Fruit fly (Drosophila melanogaster) whole organism, embryonic: ENCODE data around the gene CG43901.

ENCODE experiments used
- Adf1 ChIP-seq: fragments of 200-800 bp; sonication (Bioruptor generic); IDR thresholded peaks from 2 replicates; pipeline ENCODE4 v1.3.6; 2022; ENCODE audit warnings: missing biosample characterization, missing genetic modification characterization
- Atf3 ChIP-seq: fragments of 200-800 bp; sonication (Bioruptor generic); optimal IDR thresholded peaks from 3 replicates; lab custom pipeline; 2016; ENCODE audit warnings: missing biosample characterization, missing genetic modification characterization
- Atf6 ChIP-seq: fragments of 200-800 bp; sonication (Bioruptor generic); IDR thresholded peaks from 2 replicates; pipeline ENCODE4 v1.3.6; 2022; ENCODE audit warnings: missing biosample characterization, missing genetic modification characterization
- Bdp1 ChIP-seq: fragments of 200-800 bp; sonication (Bioruptor generic); optimal IDR thresholded peaks from 3 replicates; lab custom pipeline; 2016; ENCODE audit warnings: missing biosample characterization, missing genetic modification characterization
- CG10462 ChIP-seq: fragments of 200-800 bp; sonication (Bioruptor generic); optimal IDR thresholded peaks from 2 replicates; lab custom pipeline; 2016; ENCODE audit warnings: missing biosample characterization, missing genetic modification characterization
- CG10979 ChIP-seq: fragments of 200-800 bp; sonication (Bioruptor generic); optimal IDR thresholded peaks from 2 replicates; lab custom pipeline; 2018; ENCODE audit warnings: missing biosample characterization, mild to moderate bottlenecking, missing genetic modification characterization, moderate library complexity
- CG11504 ChIP-seq: fragments of 200-800 bp; sonication (Bioruptor generic); optimal IDR thresholded peaks from 3 replicates; lab custom pipeline; 2019; ENCODE audit warnings: missing biosample characterization, mild to moderate bottlenecking, missing genetic modification characterization, moderate library complexity
- CG11560 ChIP-seq: fragments of 200-800 bp; sonication (Bioruptor generic); IDR thresholded peaks from 3 replicates; pipeline ENCODE4 v1.3.6; 2022; ENCODE audit warnings: missing biosample characterization, missing genetic modification characterization
- CG13424 ChIP-seq: fragments of 200-800 bp; sonication (Bioruptor generic); optimal IDR thresholded peaks from 2 replicates; lab custom pipeline; 2019; ENCODE audit warnings: missing biosample characterization, mild to moderate bottlenecking, missing genetic modification characterization, moderate library complexity
- CG14441 ChIP-seq: fragments of 200-800 bp; sonication (Bioruptor generic); IDR thresholded peaks from 2 replicates; pipeline ENCODE4 v1.3.6; 2022; ENCODE audit warnings: missing biosample characterization, missing genetic modification characterization
- CG14860 ChIP-seq: fragments of 200-800 bp; sonication (Bioruptor generic); IDR thresholded peaks from 3 replicates; pipeline ENCODE4 v1.3.6; 2022; ENCODE audit warnings: missing biosample characterization, missing genetic modification characterization; ENCODE audit not compliant: partially characterized antibody
- CG15514 ChIP-seq: fragments of 200-800 bp; sonication (Bioruptor generic); optimal IDR thresholded peaks from 3 replicates; lab custom pipeline; 2017; ENCODE audit warnings: missing biosample characterization, missing genetic modification characterization, mild to moderate bottlenecking, moderate library complexity, missing genetic modification reagents
- CG15696 ChIP-seq: fragments of 200-800 bp; sonication (Bioruptor generic); optimal IDR thresholded peaks from 2 replicates; lab custom pipeline; 2019; ENCODE audit warnings: missing biosample characterization, mild to moderate bottlenecking, missing genetic modification characterization, moderate library complexity
- CG1647 ChIP-seq: fragments of 200-800 bp; sonication (Bioruptor generic); optimal IDR thresholded peaks from 3 replicates; lab custom pipeline; 2016; ENCODE audit warnings: missing biosample characterization, missing genetic modification characterization
- CG17802 ChIP-seq: fragments of 200-800 bp; sonication (Bioruptor generic); optimal IDR thresholded peaks from 2 replicates; lab custom pipeline; 2018; ENCODE audit warnings: missing biosample characterization, mild to moderate bottlenecking, missing genetic modification characterization, moderate library complexity
- CG2199 ChIP-seq: fragments of 200-800 bp; sonication (Bioruptor generic); IDR thresholded peaks from 3 replicates; pipeline ENCODE4 v1.3.6; 2022; ENCODE audit warnings: missing biosample characterization, missing genetic modification characterization
- CG30020 ChIP-seq: fragments of 200-800 bp; optimal IDR thresholded peaks from 2 replicates; lab custom pipeline; 2019; ENCODE audit warnings: missing biosample characterization, mild to moderate bottlenecking, missing genetic modification characterization, moderate library complexity
- CG42726 ChIP-seq: fragments of 200-800 bp; sonication (Bioruptor generic); IDR thresholded peaks from 2 replicates; pipeline ENCODE4 v1.3.6; 2022; ENCODE audit warnings: missing biosample characterization, missing genetic modification characterization; ENCODE audit not compliant: partially characterized antibody
- CG6854 ChIP-seq: fragments of 200-800 bp; sonication (Bioruptor generic); optimal IDR thresholded peaks from 3 replicates; lab custom pipeline; 2017; ENCODE audit warnings: missing biosample characterization, mild to moderate bottlenecking, missing genetic modification characterization
- CG8388 ChIP-seq: fragments of 200-800 bp; sonication (Bioruptor generic); optimal IDR thresholded peaks from 2 replicates; lab custom pipeline; 2019; ENCODE audit warnings: missing biosample characterization, mild to moderate bottlenecking, missing genetic modification characterization, moderate library complexity
- Dref ChIP-seq: fragments of 200-800 bp; sonication (Bioruptor generic); IDR thresholded peaks from 2 replicates; pipeline ENCODE4 v1.3.6; 2022; ENCODE audit warnings: missing biosample characterization, missing genetic modification characterization
- ERR ChIP-seq: fragments of 200-800 bp; sonication (Bioruptor generic); optimal IDR thresholded peaks from 2 replicates; lab custom pipeline; 2016; ENCODE audit warnings: missing biosample characterization, missing genetic modification characterization
- Elba2 ChIP-seq: fragments of 200-800 bp; sonication (Bioruptor generic); optimal IDR thresholded peaks from 3 replicates; lab custom pipeline; 2016; ENCODE audit warnings: missing biosample characterization, missing genetic modification characterization
- Ets65A ChIP-seq: fragments of 200-800 bp; sonication (Bioruptor generic); peaks from one replicate; lab custom pipeline; 2016; ENCODE audit warnings: missing biosample characterization, missing genetic modification characterization
- HmgZ ChIP-seq: fragments of 200-800 bp; sonication (Bioruptor generic); optimal IDR thresholded peaks from 2 replicates; lab custom pipeline; 2018; ENCODE audit warnings: missing biosample characterization, mild to moderate bottlenecking, missing genetic modification characterization
- Hr78 ChIP-seq, 2 experiments: fragments of 200-800 bp in 1 of 2; fragments of >200 bp in 1 of 2; sonication (Bioruptor generic) in 1 of 2; optimal IDR thresholded peaks; 2 replicates each; lab custom pipeline; 2017 to 2019; ENCODE audit warnings: missing biosample characterization in 2 of 2, missing genetic modification characterization in 2 of 2, mild to moderate bottlenecking in 1 of 2, moderate library complexity in 1 of 2
- Hsf ChIP-seq: fragments of 200-800 bp; sonication (Bioruptor generic); optimal IDR thresholded peaks from 3 replicates; lab custom pipeline; 2016; ENCODE audit warnings: missing biosample characterization, missing genetic modification characterization
- Myb ChIP-seq: fragments of 200-800 bp; sonication (Bioruptor generic); optimal IDR thresholded peaks from 2 replicates; lab custom pipeline; 2016; ENCODE audit warnings: missing biosample characterization, missing genetic modification characterization
- NC2β ChIP-seq: fragments of 200-800 bp; sonication (Bioruptor generic); optimal IDR thresholded peaks from 2 replicates; lab custom pipeline; 2016; ENCODE audit warnings: missing biosample characterization, missing genetic modification characterization
- Nf-YB ChIP-seq: fragments of 200-800 bp; sonication (Bioruptor generic); optimal IDR thresholded peaks from 3 replicates; lab custom pipeline; 2019; ENCODE audit warnings: missing biosample characterization, mild to moderate bottlenecking, missing genetic modification characterization, moderate library complexity
- Optix ChIP-seq: fragments of 200-800 bp; sonication (Bioruptor generic); IDR thresholded peaks from 3 replicates; pipeline ENCODE4 v1.3.6; 2022; ENCODE audit warnings: missing biosample characterization, missing genetic modification characterization
- PHDP ChIP-seq: fragments of 200-800 bp; sonication (Bioruptor generic); optimal IDR thresholded peaks from 3 replicates; lab custom pipeline; 2018; ENCODE audit warnings: missing biosample characterization, mild to moderate bottlenecking, missing genetic modification characterization, moderate library complexity
- Ptx1 ChIP-seq: fragments of 200-800 bp; sonication (Bioruptor generic); IDR thresholded peaks from 2 replicates; pipeline ENCODE4 v1.3.6; 2022; ENCODE audit warnings: missing biosample characterization, missing genetic modification characterization
- Sox102F ChIP-seq: fragments of 200-800 bp; sonication (Bioruptor generic); optimal IDR thresholded peaks from 2 replicates; lab custom pipeline; 2018; ENCODE audit warnings: missing biosample characterization, mild to moderate bottlenecking, missing genetic modification characterization, moderate library complexity
- Xrp1 ChIP-seq: fragments of 200-800 bp; sonication (Bioruptor generic); IDR thresholded peaks from 2 replicates; pipeline ENCODE4 v1.3.6; 2022; ENCODE audit warnings: missing biosample characterization, missing genetic modification characterization
- YL-1 ChIP-seq: fragments of 200-800 bp; sonication (Bioruptor generic); optimal IDR thresholded peaks from 3 replicates; lab custom pipeline; 2017; ENCODE audit warnings: missing biosample characterization, mild to moderate bottlenecking, missing genetic modification characterization
- al ChIP-seq: fragments of 200-800 bp; sonication (Bioruptor generic); IDR thresholded peaks from 2 replicates; pipeline ENCODE4 v1.3.6; 2022; ENCODE audit warnings: missing biosample characterization, missing genetic modification characterization
- chif ChIP-seq, 2 experiments: fragments of 200-800 bp; sonication (Bioruptor generic); optimal IDR thresholded peaks; 3 replicates each; lab custom pipeline; 2016; ENCODE audit warnings: missing biosample characterization in 2 of 2, missing genetic modification characterization in 2 of 2
- emc ChIP-seq: fragments of 200-800 bp; sonication (Bioruptor generic); optimal IDR thresholded peaks from 2 replicates; lab custom pipeline; 2016; ENCODE audit warnings: missing biosample characterization, missing genetic modification characterization
- ftz-f1 ChIP-seq: fragments of 200-800 bp; sonication (Bioruptor generic); optimal IDR thresholded peaks from 2 replicates; lab custom pipeline; 2016; ENCODE audit warnings: missing biosample characterization, missing genetic modification characterization
- fu2 ChIP-seq: fragments of 200-800 bp; sonication (Bioruptor generic); optimal IDR thresholded peaks from 2 replicates; lab custom pipeline; 2016; ENCODE audit warnings: missing biosample characterization, missing genetic modification characterization
- grn ChIP-seq: fragments of 200-800 bp; sonication (Bioruptor generic); optimal IDR thresholded peaks from 3 replicates; lab custom pipeline; 2017; ENCODE audit warnings: missing biosample characterization, missing genetic modification characterization
- h ChIP-seq: fragments of >200 bp; optimal IDR thresholded peaks from 2 replicates; lab custom pipeline; 2017
- ind ChIP-seq: fragments of 200-800 bp; sonication (Bioruptor generic); optimal IDR thresholded peaks from 3 replicates; lab custom pipeline; 2016; ENCODE audit warnings: missing biosample characterization, missing genetic modification characterization
- klu ChIP-seq: fragments of 200-800 bp; sonication (Bioruptor generic); IDR thresholded peaks from 2 replicates; pipeline ENCODE4 v1.3.6; 2022; ENCODE audit warnings: missing biosample characterization, missing genetic modification characterization
- lmd ChIP-seq: fragments of 200-800 bp; sonication (Bioruptor generic); IDR thresholded peaks from 2 replicates; pipeline ENCODE4 v1.3.6; 2022; ENCODE audit warnings: missing biosample characterization, missing genetic modification characterization
- pita ChIP-seq: fragments of 200-800 bp; sonication (Bioruptor generic); optimal IDR thresholded peaks from 2 replicates; lab custom pipeline; 2017; ENCODE audit warnings: missing biosample characterization, mild to moderate bottlenecking, missing genetic modification characterization
- repo ChIP-seq: fragments of 200-800 bp; sonication (Bioruptor generic); optimal IDR thresholded peaks from 2 replicates; lab custom pipeline; 2016; ENCODE audit warnings: missing biosample characterization, missing genetic modification characterization
- ro ChIP-seq: fragments of 200-800 bp; sonication (Bioruptor generic); IDR thresholded peaks from 2 replicates; pipeline ENCODE4 v1.3.6; 2022; ENCODE audit warnings: missing biosample characterization, missing genetic modification characterization
- run ChIP-seq: fragments of 200-800 bp; sonication (Bioruptor generic); optimal IDR thresholded peaks from 3 replicates; lab custom pipeline; 2018; ENCODE audit warnings: missing biosample characterization, mild to moderate bottlenecking, missing genetic modification characterization
- sr ChIP-seq: fragments of 200-800 bp; sonication (Bioruptor generic); IDR thresholded peaks from 3 replicates; pipeline ENCODE4 v1.3.6; 2022; ENCODE audit warnings: missing biosample characterization, missing genetic modification characterization
- tin ChIP-seq: fragments of 200-800 bp; sonication (Bioruptor generic); optimal IDR thresholded peaks from 3 replicates; lab custom pipeline; 2016; ENCODE audit warnings: missing biosample characterization, missing genetic modification characterization
- wdn ChIP-seq: fragments of 200-800 bp; sonication (Bioruptor generic); IDR thresholded peaks from 2 replicates; pipeline ENCODE4 v1.3.6; 2022; ENCODE audit warnings: missing biosample characterization, missing genetic modification characterization

The CG43901 gene

DNA sequence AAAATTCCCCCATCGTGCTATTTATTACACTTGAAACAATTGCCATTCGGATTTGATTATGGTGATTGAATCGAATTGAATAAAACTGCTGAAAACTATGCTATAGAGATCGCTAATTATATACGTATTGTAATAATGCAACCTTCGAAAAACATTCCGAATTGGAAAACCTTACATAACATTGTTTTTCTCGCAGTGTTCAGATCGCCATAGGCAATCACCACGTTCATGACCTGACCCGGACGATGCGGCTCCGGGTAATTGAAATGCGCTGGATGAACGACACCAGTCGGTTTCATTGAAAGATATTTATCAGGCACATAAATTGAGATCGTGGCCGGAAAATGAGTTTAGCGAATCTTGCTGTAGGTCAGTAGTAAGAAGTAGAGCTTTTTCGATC is 22.8 kb upstream of the CG43901 start (continued):
- TF ChIP-seq Elba2 = no peak
- no peak for TF ChIP-seq CG10462
- no peak for TF ChIP-seq lmd (GFP tag; lab: Robert Waterston, UW)
- no peak for TF ChIP-seq Adf1
- TF ChIP-seq wdn (GFP tag; lab: Robert Waterston, UW) = no peak
- no peak for TF ChIP-seq CG6854 (GFP tag; lab: Kevin White, UChicago)
- TF ChIP-seq Bdp1 (GFP tag; lab: Kevin White, UChicago) = no peak
- peak; percentile 5 for TF ChIP-seq ind (GFP tag; lab: Kevin White, UChicago)
- peak; percentile 28 for TF ChIP-seq Sox102F (GFP tag; lab: Kevin White, UChicago)
- TF ChIP-seq ERR (GFP tag; lab: Kevin White, UChicago) = no peak
- peak; percentile 16 for TF ChIP-seq CG10979 (tag; lab: Kevin White, UChicago)
- TF ChIP-seq CG13424 (tag; lab: Kevin White, UChicago) = no peak
- TF ChIP-seq CG2199 (GFP tag; lab: Robert Waterston, UW) = no peak
- TF ChIP-seq PHDP (tag; lab: Kevin White, UChicago) = peak; percentile 12
- no peak for TF ChIP-seq HmgZ
- TF ChIP-seq CG15514 (GFP tag; lab: Kevin White, UChicago) = no peak
- peak; percentile 61 for TF ChIP-seq Ets65A
- TF ChIP-seq Myb (GFP tag; lab: Kevin White, UChicago) = no peak
- peak; percentile 31 for TF ChIP-seq CG11504
- no peak for TF ChIP-seq CG14441 (GFP tag; lab: Robert Waterston, UW)
- TF ChIP-seq klu (GFP tag; lab: Robert Waterston, UW) = no peak
- TF ChIP-seq Dref (GFP tag; lab: Robert Waterston, UW) = no peak
- TF ChIP-seq CG17802 = no peak
- no peak for TF ChIP-seq al (GFP tag; lab: Robert Waterston, UW)
- no peak for TF ChIP-seq CG8388 (GFP tag; lab: Kevin White, UChicago)
- no peak for TF ChIP-seq NC2β (GFP tag; lab: Kevin White, UChicago)
- TF ChIP-seq chif (GFP tag; optimal IDR thresholded peaks at IDR 0.05; lab: Kevin White, UChicago) = peak in 1 of 2 experiments; percentile 0
- TF ChIP-seq CG30020 (tag; lab: Kevin White, UChicago) = no peak
- TF ChIP-seq Nf-YB (GFP tag; lab: Kevin White, UChicago) = no peak
- no peak for TF ChIP-seq CG15696 (tag; lab: Kevin White, UChicago)
- no peak for TF ChIP-seq sr (GFP tag; lab: Robert Waterston, UW)
- no peak for TF ChIP-seq Atf3 (GFP tag; lab: Kevin White, UChicago)
- no peak for TF ChIP-seq CG1647 (GFP tag; lab: Kevin White, UChicago)
- TF ChIP-seq Ptx1 (GFP tag; lab: Robert Waterston, UW) = no peak
- no peak for TF ChIP-seq emc (GFP tag; lab: Kevin White, UChicago)
- TF ChIP-seq repo (GFP tag; lab: Kevin White, UChicago) = no peak
- TF ChIP-seq run = no peak
- TF ChIP-seq Hr78 (GFP tag; optimal IDR thresholded peaks at IDR 0.05; lab: Kevin White, UChicago) = peak in 1 of 2 experiments; percentile 1
- TF ChIP-seq fu2 = no peak
- TF ChIP-seq pita (GFP tag; lab: Kevin White, UChicago) = no peak
- TF ChIP-seq CG42726 (GFP tag; lab: Robert Waterston, UW) = no peak
- TF ChIP-seq CG14860 (GFP tag; lab: Robert Waterston, UW) = no peak
- TF ChIP-seq Hsf (GFP tag; lab: Kevin White, UChicago) = no peak
- no peak for TF ChIP-seq Optix (GFP tag; lab: Robert Waterston, UW)
- TF ChIP-seq ftz-f1 (GFP tag; lab: Kevin White, UChicago) = no peak
- no peak for TF ChIP-seq Atf6 (GFP tag; lab: Robert Waterston, UW)
- no peak for TF ChIP-seq h (lab: Kevin White, UChicago)
- no peak for TF ChIP-seq ro (GFP tag; lab: Robert Waterston, UW)
- no peak for TF ChIP-seq YL-1 (GFP tag; lab: Kevin White, UChicago)
- no peak for TF ChIP-seq Xrp1 (GFP tag; lab: Robert Waterston, UW)
- no peak for TF ChIP-seq tin (GFP tag; lab: Kevin White, UChicago)
- TF ChIP-seq grn = no peak
- no peak for TF ChIP-seq CG11560 (tag; lab: Robert Waterston, UW)
